Worm (Caenorhabditis elegans): Measurements from ENCODE around the gene nhr-222.

DNA sequence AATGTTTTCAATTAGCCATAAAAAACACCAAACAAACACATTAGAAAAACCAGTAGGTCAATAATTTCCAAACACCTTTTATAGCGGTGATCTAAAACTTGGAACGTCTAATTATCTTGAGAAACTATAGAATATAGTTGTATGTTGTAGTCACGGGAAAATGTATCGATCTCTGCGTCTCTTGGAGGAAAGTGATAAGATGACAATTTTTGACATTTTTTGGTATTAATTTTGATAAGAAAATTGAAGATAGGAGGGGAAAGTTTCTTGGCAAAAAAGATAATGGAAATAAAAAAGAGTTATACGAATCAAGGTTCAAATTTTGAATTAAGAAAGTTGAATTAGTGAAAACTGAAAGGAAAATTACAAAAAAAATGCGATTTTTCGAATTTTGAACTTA, 37.5 kb downstream of the nhr-222 start:
- TF ChIP-seq tra-4 (tag; optimal IDR thresholded peaks at IDR 0.05) (no peak), scrt-1 (GFP tag; IDR thresholded peaks at IDR 0.05) (no peak)

All from whole organism, early embryonic.